Fruit fly (Drosophila melanogaster) whole organism, wandering third instar larva: ENCODE results near the gene Vha100-1.

Experiments used
- CG9705 ChIP-seq: fragments of 200-800 bp; sonication (Bioruptor generic); optimal IDR thresholded peaks from 2 replicates; lab custom pipeline; 2018; ENCODE audit warnings: missing biosample characterization, mild to moderate bottlenecking, missing genetic modification characterization
- Dfd ChIP-seq: fragments of >200 bp; optimal IDR thresholded peaks from 2 replicates; lab custom pipeline; 2017; ENCODE audit warnings: missing biosample characterization, missing genetic modification characterization
- Dif ChIP-seq: fragments of 200-275, 200-300 bp; sonication (Bioruptor generic); optimal IDR thresholded peaks from 2 replicates; lab custom pipeline; 2018; ENCODE audit warnings: missing biosample characterization, missing genetic modification characterization; ENCODE audit not compliant: partially characterized antibody
- Myc ChIP-seq: fragments of >200 bp; optimal IDR thresholded peaks from 2 replicates; lab custom pipeline; 2017
- N ChIP-seq: fragments of >200 bp; optimal IDR thresholded peaks from 2 replicates; lab custom pipeline; 2018; ENCODE audit warnings: missing biosample characterization, missing external identifiers, missing genetic modification characterization
- br ChIP-seq: fragments of 200-800 bp; sonication (Bioruptor generic); optimal IDR thresholded peaks from 2 replicates; lab custom pipeline; 2016; ENCODE audit warnings: missing biosample characterization, missing genetic modification characterization
- dmrt93B ChIP-seq: fragments of 200-800 bp; sonication (Bioruptor generic); optimal IDR thresholded peaks from 2 replicates; lab custom pipeline; 2018; ENCODE audit warnings: missing biosample characterization, mild to moderate bottlenecking, missing genetic modification characterization
- fru ChIP-seq: fragments of 200-800 bp; sonication (Bioruptor generic); optimal IDR thresholded peaks from 3 replicates; lab custom pipeline; 2016; ENCODE audit warnings: missing biosample characterization, mild to moderate bottlenecking, missing genetic modification characterization
- pan ChIP-seq: fragments of >200 bp; optimal IDR thresholded peaks from 2 replicates; lab custom pipeline; 2017
- psq ChIP-seq: fragments of 200-800 bp; sonication (Bioruptor generic); optimal IDR thresholded peaks from 3 replicates; lab custom pipeline; 2017; ENCODE audit warnings: missing biosample characterization, mild to moderate bottlenecking, missing genetic modification characterization, moderate library complexity
- sv ChIP-seq: fragments of 200-800 bp; sonication (Bioruptor generic); optimal IDR thresholded peaks from 3 replicates; lab custom pipeline; 2016; ENCODE audit warnings: missing biosample characterization, missing genetic modification characterization
- usp ChIP-seq: fragments of >200 bp; optimal IDR thresholded peaks from 2 replicates; lab custom pipeline; 2017; ENCODE audit warnings: missing biosample characterization, missing genetic modification characterization
- woc ChIP-seq: sonication (Bioruptor generic); optimal IDR thresholded peaks from 2 replicates; lab custom pipeline; 2016; ENCODE audit warnings: missing biosample characterization, mild to moderate bottlenecking, missing genetic modification characterization

dm6 chr3R:29116167-29116725 is 14.7 kb upstream of the Vha100-1 start, which contains the start of gene Atg14:
- TF ChIP-seq Dif (GFP tag; lab: Kevin White, UChicago), result no peak
- no peak for TF ChIP-seq usp (GFP tag; lab: Kevin White, UChicago)
- peak; percentile 9 for TF ChIP-seq br
- TF ChIP-seq N (GFP tag; lab: Kevin White, UChicago), result no peak
- no peak for TF ChIP-seq woc
- TF ChIP-seq sv (GFP tag; lab: Kevin White, UChicago), result no peak
- TF ChIP-seq Myc, result no peak
- peak; percentile 37 for TF ChIP-seq fru (GFP tag; lab: Kevin White, UChicago)
- TF ChIP-seq psq (GFP tag; lab: Kevin White, UChicago), result no peak
- TF ChIP-seq CG9705, result no peak
- no peak for TF ChIP-seq pan (lab: Kevin White, UChicago)
- TF ChIP-seq dmrt93B (GFP tag; lab: Kevin White, UChicago), result no peak
- no peak for TF ChIP-seq Dfd (GFP tag; lab: Kevin White, UChicago)
